Fruit fly (Drosophila melanogaster) Kc167 (cell line): ENCODE data around the gene Ir94h.

ENCODE experiments used
- Sin3A ChIP-seq: fragments of >200 bp; optimal IDR thresholded peaks from 2 replicates; lab custom pipeline; 2018; ENCODE audit warnings: missing external identifiers
- ttk ChIP-seq: sonication (Bioruptor generic); optimal IDR thresholded peaks from 2 replicates; lab custom pipeline; 2017; ENCODE audit warnings: missing external identifiers

DNA sequence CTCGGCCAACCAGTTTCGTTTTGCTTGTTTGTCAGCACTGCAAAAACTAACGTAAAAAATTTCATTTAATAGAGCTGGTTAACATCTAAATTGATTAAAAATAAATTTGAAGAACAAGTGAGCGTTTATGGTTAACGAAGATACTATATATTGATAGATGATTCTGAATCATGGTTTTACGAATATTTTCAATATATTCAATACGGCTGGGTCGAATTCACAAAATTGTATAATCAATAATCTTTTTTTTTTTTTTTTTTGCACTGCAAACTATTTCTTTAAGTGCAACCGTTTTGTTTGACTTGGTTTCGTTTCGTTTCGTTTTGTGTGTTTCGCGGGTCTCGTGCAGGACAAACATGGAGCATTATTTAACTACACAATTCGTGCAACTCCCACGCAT, 17.5 kb downstream of the Ir94h start:
- TF ChIP-seq Sin3A (lab: Kevin White, UChicago) (no peak), ttk (lab: Kevin White, UChicago) (no peak)
